Worm (Caenorhabditis elegans) whole organism, L1 larva: Measurements from ENCODE around the gene W03C9.6.

Experiments used
- C04F5.9 ChIP-seq: sonication (generic microtip); optimal IDR thresholded peaks from 2 replicates; lab custom pipeline; 2016; ENCODE audit warnings: missing genetic modification characterization, missing compliant biosample characterization
- C16A3.4 ChIP-seq: fragments of 150-350 bp; optimal IDR thresholded peaks from 2 replicates; lab custom pipeline; 2014; ENCODE audit warnings: missing biosample characterization, missing genetic modification characterization
- C34B4.2 ChIP-seq: sonication (generic microtip); optimal IDR thresholded peaks from 2 replicates; lab custom pipeline; 2017; ENCODE audit warnings: mild to moderate bottlenecking, missing genetic modification characterization, missing compliant biosample characterization
- F16B12.6 ChIP-seq: fragments of 150-350 bp; optimal IDR thresholded peaks from 2 replicates; lab custom pipeline; 2014; ENCODE audit warnings: missing biosample characterization, missing genetic modification characterization
- Y116A8C.19 ChIP-seq: sonication (generic microtip); optimal IDR thresholded peaks from 2 replicates; lab custom pipeline; 2016; ENCODE audit warnings: missing compliant biosample characterization, missing genetic modification characterization, borderline replicate concordance
- alr-1 ChIP-seq: fragments of 200-800 bp; sonication (Bioruptor generic); optimal IDR thresholded peaks from 2 replicates; lab custom pipeline; 2018; ENCODE audit warnings: borderline replicate concordance, mild to moderate bottlenecking, missing genetic modification characterization, missing compliant biosample characterization
- aly-2 ChIP-seq: fragments of 150-350 bp; optimal IDR thresholded peaks from 2 replicates; lab custom pipeline; 2014; ENCODE audit warnings: missing biosample characterization, missing genetic modification characterization
- ama-1 ChIP-seq: fragments of 150-350 bp; optimal IDR thresholded peaks from 2 replicates; lab custom pipeline; 2014
- blmp-1 ChIP-seq: fragments of 150-350 bp; optimal IDR thresholded peaks from 2 replicates; lab custom pipeline; 2014; ENCODE audit warnings: missing biosample characterization, missing genetic modification characterization
- ces-1 ChIP-seq: fragments of 150-350 bp; optimal IDR thresholded peaks from 2 replicates; lab custom pipeline; 2014; ENCODE audit warnings: missing biosample characterization, missing genetic modification reagents, missing genetic modification characterization
- efl-1 ChIP-seq, 4 experiments: fragments of 150-350 bp; optimal IDR thresholded peaks in 3 of 4; peaks in 1 of 4; 1 replicate in 1 of 4; 2 replicates in 3 of 4; lab custom pipeline; 2014; ENCODE audit warnings: missing biosample characterization in 2 of 4, missing genetic modification characterization in 2 of 4, missing genetic modification reagents in 2 of 4
- egl-13 ChIP-seq: sonication (generic microtip); optimal IDR thresholded peaks from 2 replicates; lab custom pipeline; 2016; ENCODE audit warnings: missing genotype, missing genetic modification reagents, missing genetic modification characterization, missing compliant biosample characterization
- fkh-4 ChIP-seq: sonication (generic microtip); optimal IDR thresholded peaks from 2 replicates; lab custom pipeline; 2016; ENCODE audit warnings: missing compliant biosample characterization, missing genetic modification characterization, borderline replicate concordance
- fkh-8 ChIP-seq: sonication (generic microtip); optimal IDR thresholded peaks from 2 replicates; lab custom pipeline; 2016; ENCODE audit warnings: mild to moderate bottlenecking, missing genetic modification characterization, missing compliant biosample characterization
- fos-1 ChIP-seq: fragments of 150-350 bp; optimal IDR thresholded peaks from 2 replicates; lab custom pipeline; 2014; ENCODE audit warnings: missing biosample characterization, missing genetic modification characterization
- hlh-4 ChIP-seq: sonication (generic microtip); optimal IDR thresholded peaks from 2 replicates; lab custom pipeline; 2016; ENCODE audit warnings: mild to moderate bottlenecking, missing genetic modification characterization, missing compliant biosample characterization
- isw-1 ChIP-seq: fragments of 200-800 bp; sonication (Bioruptor generic); IDR thresholded peaks from 2 replicates; pipeline ENCODE4 v1.3.6; 2022; ENCODE audit warnings: missing genetic modification characterization, missing compliant biosample characterization
- jun-1 ChIP-seq: fragments of 150-350 bp; optimal IDR thresholded peaks from 2 replicates; lab custom pipeline; 2014; ENCODE audit warnings: missing biosample characterization, missing genetic modification reagents, missing genetic modification characterization
- lin-13 ChIP-seq: fragments of 150-350 bp; optimal IDR thresholded peaks from 2 replicates; lab custom pipeline; 2014; ENCODE audit warnings: missing biosample characterization, missing genetic modification reagents, missing genetic modification characterization
- lin-14 ChIP-seq: fragments of 200-800 bp; sonication (Bioruptor generic); optimal IDR thresholded peaks from 2 replicates; lab custom pipeline; 2018; ENCODE audit warnings: mild to moderate bottlenecking, missing genetic modification characterization, moderate library complexity, missing compliant biosample characterization
- lin-15B ChIP-seq: fragments of 150-350 bp; sonication (generic microtip); optimal IDR thresholded peaks from 3 replicates; lab custom pipeline; 2014; ENCODE audit warnings: missing biosample characterization, missing genetic modification characterization
- lin-35 ChIP-seq, 2 experiments: fragments of 150-350 bp; optimal IDR thresholded peaks; 2 replicates each; lab custom pipeline; 2014; ENCODE audit warnings: missing biosample characterization in 2 of 2, missing genetic modification characterization in 2 of 2, missing genetic modification reagents in 2 of 2
- lin-39 ChIP-seq: fragments of 150-350 bp; optimal IDR thresholded peaks from 2 replicates; lab custom pipeline; 2014; ENCODE audit warnings: missing biosample characterization, missing genetic modification reagents, missing genetic modification characterization
- lir-3 ChIP-seq: sonication (generic microtip); optimal IDR thresholded peaks from 2 replicates; lab custom pipeline; 2016; ENCODE audit warnings: mild to moderate bottlenecking, missing genetic modification characterization, moderate library complexity, missing compliant biosample characterization; ENCODE audit not compliant: poor library complexity
- lsy-2 ChIP-seq, 2 experiments: fragments of 150-350 bp; optimal IDR thresholded peaks; 2 replicates each; lab custom pipeline; 2014; ENCODE audit warnings: missing biosample characterization in 2 of 2, missing genetic modification characterization in 2 of 2
- mef-2 ChIP-seq: fragments of 150-350 bp; optimal IDR thresholded peaks from 2 replicates; lab custom pipeline; 2014; ENCODE audit warnings: missing biosample characterization, missing genetic modification characterization
- mep-1 ChIP-seq: fragments of 150-350 bp; optimal IDR thresholded peaks from 2 replicates; lab custom pipeline; 2014; ENCODE audit warnings: missing biosample characterization, missing genetic modification characterization
- nhr-11 ChIP-seq: fragments of 150-350 bp; optimal IDR thresholded peaks from 2 replicates; lab custom pipeline; 2014; ENCODE audit warnings: missing biosample characterization, missing genetic modification characterization
- nhr-12 ChIP-seq: sonication (generic microtip); optimal IDR thresholded peaks from 2 replicates; lab custom pipeline; 2017; ENCODE audit warnings: missing biosample characterization, missing genetic modification characterization
- nhr-19 ChIP-seq: fragments of 200-800 bp; sonication (Bioruptor generic); conservative IDR thresholded peaks from 2 replicates; pipeline ENCODE4 v1.3.6; 2022; ENCODE audit warnings: missing genetic modification characterization, missing compliant biosample characterization
- nhr-20 ChIP-seq: sonication (generic microtip); optimal IDR thresholded peaks from 2 replicates; lab custom pipeline; 2016; ENCODE audit warnings: mild to moderate bottlenecking, missing genetic modification characterization, missing compliant biosample characterization
- nhr-28 ChIP-seq: fragments of 150-350 bp; optimal IDR thresholded peaks from 2 replicates; lab custom pipeline; 2014; ENCODE audit warnings: missing biosample characterization, missing genetic modification characterization
- nhr-77 ChIP-seq: fragments of 150-350 bp; optimal IDR thresholded peaks from 2 replicates; lab custom pipeline; 2014; ENCODE audit warnings: missing biosample characterization, missing genetic modification characterization
- nhr-84 ChIP-seq: sonication (generic microtip); optimal IDR thresholded peaks from 2 replicates; lab custom pipeline; 2017; ENCODE audit warnings: missing biosample characterization, missing genetic modification characterization
- nhr-85 ChIP-seq: sonication (generic microtip); peaks from one replicate; lab custom pipeline; 2016; ENCODE audit warnings: missing genetic modification characterization, inconsistent platforms, missing compliant biosample characterization
- nhr-90 ChIP-seq: sonication (generic microtip); optimal IDR thresholded peaks from 2 replicates; lab custom pipeline; 2016; ENCODE audit warnings: mild to moderate bottlenecking, missing genetic modification characterization, missing compliant biosample characterization; ENCODE audit not compliant: poor library complexity
- pqm-1 ChIP-seq: sonication (generic microtip); optimal IDR thresholded peaks from 3 replicates; lab custom pipeline; 2017; ENCODE audit warnings: missing biosample characterization, missing genetic modification characterization
- rnt-1 ChIP-seq: sonication (generic microtip); optimal IDR thresholded peaks from 2 replicates; lab custom pipeline; 2016; ENCODE audit warnings: mild to moderate bottlenecking, missing genetic modification characterization, moderate library complexity, missing compliant biosample characterization
- skn-1 ChIP-seq: fragments of 150-350 bp; optimal IDR thresholded peaks from 2 replicates; lab custom pipeline; 2014; ENCODE audit warnings: missing biosample characterization, missing genetic modification characterization
- snpc-4 ChIP-seq: fragments of 150-350 bp; optimal IDR thresholded peaks from 2 replicates; lab custom pipeline; 2014; ENCODE audit warnings: missing biosample characterization, missing genetic modification characterization
- snu-23 ChIP-seq: sonication (generic microtip); optimal IDR thresholded peaks from 2 replicates; lab custom pipeline; 2016; ENCODE audit warnings: missing genetic modification characterization, missing compliant biosample characterization
- sox-4 ChIP-seq: sonication (generic microtip); optimal IDR thresholded peaks from 2 replicates; lab custom pipeline; 2016; ENCODE audit warnings: missing genetic modification characterization, missing compliant biosample characterization
- sup-37 ChIP-seq: fragments of 200-800 bp; sonication (Bioruptor generic); optimal IDR thresholded peaks from 2 replicates; lab custom pipeline; 2018; ENCODE audit warnings: mild to moderate bottlenecking, missing genetic modification characterization, missing compliant biosample characterization
- tbx-2 ChIP-seq: sonication (generic microtip); optimal IDR thresholded peaks from 2 replicates; lab custom pipeline; 2016; ENCODE audit warnings: missing genetic modification characterization, missing compliant biosample characterization
- tlp-1 ChIP-seq: fragments of 150-350 bp; optimal IDR thresholded peaks from 2 replicates; lab custom pipeline; 2014; ENCODE audit warnings: missing biosample characterization, missing genetic modification characterization
- unc-130 ChIP-seq: fragments of 150-350 bp; optimal IDR thresholded peaks from 2 replicates; lab custom pipeline; 2017; ENCODE audit warnings: missing biosample characterization, missing genetic modification characterization, inconsistent platforms
- unc-30 ChIP-seq: sonication (generic microtip); optimal IDR thresholded peaks from 2 replicates; lab custom pipeline; 2017; ENCODE audit warnings: missing biosample characterization, missing genetic modification characterization
- unc-62 ChIP-seq: fragments of 150-350 bp; optimal IDR thresholded peaks from 2 replicates; lab custom pipeline; 2014; ENCODE audit warnings: missing biosample characterization, missing genetic modification reagents, missing genetic modification characterization
- unc-86 ChIP-seq: sonication (generic microtip); optimal IDR thresholded peaks from 2 replicates; lab custom pipeline; 2016; ENCODE audit warnings: missing genetic modification characterization, missing compliant biosample characterization
- unc-98 ChIP-seq: fragments of 200-800 bp; sonication (Bioruptor generic); IDR thresholded peaks from 2 replicates; pipeline ENCODE4 v1.3.6; 2022; ENCODE audit warnings: missing genetic modification characterization, missing compliant biosample characterization
- xbp-1 ChIP-seq: sonication (generic microtip); optimal IDR thresholded peaks from 2 replicates; lab custom pipeline; 2016; ENCODE audit warnings: missing genetic modification characterization, missing compliant biosample characterization
- zip-4 ChIP-seq: fragments of 200-800 bp; sonication (Bioruptor generic); optimal IDR thresholded peaks from 2 replicates; lab custom pipeline; 2018; ENCODE audit warnings: mild to moderate bottlenecking, missing genetic modification characterization, moderate library complexity, missing compliant biosample characterization
- ztf-4 ChIP-seq: fragments of 150-350 bp; optimal IDR thresholded peaks from 2 replicates; lab custom pipeline; 2014; ENCODE audit warnings: missing biosample characterization, missing genetic modification characterization

W03C9.6 gene

ce11 chrII:11960596-11961217 is 6.4 kb downstream of the W03C9.6 start:
- TF ChIP-seq jun-1 (tag; lab: Kevin White, UChicago) (peak; percentile 64), nhr-28 (no peak), mep-1 (tag; lab: Kevin White, UChicago) (peak; percentile 69), egl-13 (tag; lab: Kevin White, UChicago) (peak; percentile 76), C34B4.2 (tag; lab: Kevin White, UChicago) (no peak), C04F5.9 (tag; lab: Kevin White, UChicago) (peak; percentile 20), hlh-4 (tag; lab: Kevin White, UChicago) (no peak), nhr-11 (tag; lab: Kevin White, UChicago) (no peak), mef-2 (peak; percentile 14), blmp-1 (tag; lab: Kevin White, UChicago) (no peak), lin-14 (GFP tag; lab: Kevin White, UChicago) (peak; percentile 66), ces-1 (GFP tag; lab: Kevin White, UChicago) (no peak), tlp-1 (tag; lab: Kevin White, UChicago) (no peak), snpc-4 (tag; lab: Kevin White, UChicago) (peak; percentile 30), ama-1 (lab: Kevin White, UChicago) (no peak), lir-3 (tag; lab: Kevin White, UChicago) (peak; percentile 59), lsy-2 (tag; optimal IDR thresholded peaks at IDR 0.05; lab: Kevin White, UChicago) (peak; percentile 53 to 59), unc-62 (no peak), lin-13 (no peak), xbp-1 (tag; lab: Kevin White, UChicago) (peak; percentile 59), F16B12.6 (tag; lab: Kevin White, UChicago) (peak; percentile 45), pqm-1 (tag; lab: Kevin White, UChicago) (no peak), fkh-4 (no peak), tbx-2 (tag; lab: Kevin White, UChicago) (peak; percentile 65), nhr-90 (tag; lab: Kevin White, UChicago) (peak; percentile 71), alr-1 (tag; lab: Kevin White, UChicago) (no peak), isw-1 (GFP tag; lab: Robert Waterston, UW) (no peak), sup-37 (peak; percentile 63), nhr-84 (tag; lab: Kevin White, UChicago) (no peak), efl-1 (optimal IDR thresholded peaks at IDR 0.05; lab: Kevin White, UChicago) (peak; percentile 26 to 49), efl-1 (GFP tag; optimal IDR thresholded peaks at IDR 0.05 in 1 of 2; lab: Kevin White, UChicago) (peak; percentile 46 to 92), aly-2 (tag; lab: Kevin White, UChicago) (no peak), sox-4 (tag; lab: Kevin White, UChicago) (peak; percentile 27), rnt-1 (tag; lab: Kevin White, UChicago) (peak; percentile 82), fkh-8 (peak; percentile 87), Y116A8C.19 (tag; lab: Kevin White, UChicago) (no peak), unc-86 (tag; lab: Kevin White, UChicago) (peak; percentile 44), nhr-85 (peak; percentile 68), lin-15B (peak; percentile 24), nhr-19 (peak; percentile 77), nhr-20 (tag; lab: Kevin White, UChicago) (peak; percentile 56), nhr-12 (no peak), unc-98 (GFP tag; lab: Robert Waterston, UW) (0 out of 2 replicates have a peak, but pooled peaks have one; percentile 21), zip-4 (GFP tag; lab: Kevin White, UChicago) (peak; percentile 42), lin-35 (GFP tag; optimal IDR thresholded peaks at IDR 0.05; lab: Kevin White, UChicago) (peak; percentile 21 to 59), unc-30 (tag; lab: Kevin White, UChicago) (no peak), fos-1 (tag; lab: Kevin White, UChicago) (peak; percentile 43), ztf-4 (no peak), skn-1 (tag; lab: Kevin White, UChicago) (peak; percentile 56), snu-23 (peak; percentile 73), nhr-77 (tag; lab: Kevin White, UChicago) (peak; percentile 47), unc-130 (tag; lab: Kevin White, UChicago) (peak; percentile 60), C16A3.4 (tag; lab: Kevin White, UChicago) (peak; percentile 53), lin-39 (tag; lab: Kevin White, UChicago) (peak; percentile 22)
